Worm (Caenorhabditis elegans): ENCODE results near the gene aars-1.

DNA sequence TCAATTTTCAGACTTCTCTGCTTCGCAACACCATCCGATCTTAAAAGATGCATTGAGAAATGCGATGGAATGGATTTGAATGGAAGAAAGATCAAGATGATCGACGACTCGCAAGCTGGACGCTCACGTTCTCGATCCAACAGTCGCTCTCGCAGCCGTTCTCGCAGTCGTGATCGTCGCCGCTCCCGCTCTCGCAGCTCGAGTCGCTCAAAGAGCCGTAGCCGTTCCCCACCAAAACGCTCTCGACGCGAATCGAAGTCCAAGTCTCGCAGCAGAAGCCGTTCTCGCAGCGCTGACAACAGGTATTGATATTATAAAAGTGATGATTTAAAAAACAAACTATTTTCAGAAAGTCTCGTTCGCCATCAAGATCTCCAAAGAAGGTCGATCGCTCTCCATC, 9.2 kb downstream of the aars-1 start:
- no peak for TF ChIP-seq T22C8.4 (GFP tag; IDR thresholded peaks at IDR 0.05)
- no peak for TF ChIP-seq ztf-23 (GFP tag; IDR thresholded peaks at IDR 0.05)
- TF ChIP-seq ref-1 (GFP tag; conservative IDR thresholded peaks at IDR 0.05) = no peak
- TF ChIP-seq klf-2 (GFP tag; conservative IDR thresholded peaks at IDR 0.05) = no peak

Measured in whole organism, midembryonic.